Fruit fly (Drosophila melanogaster): Measurements from ENCODE around the gene CG42675.

CG42675 gene

dm6 chr3R:5861218-5861902, 48.0 kb downstream of the CG42675 start (continued):
- TF ChIP-seq ro (GFP tag; IDR thresholded peaks at IDR 0.05) (no peak), HLH54F (GFP tag; optimal IDR thresholded peaks at IDR 0.05) (peak; percentile 54), gfzf (GFP tag; optimal IDR thresholded peaks at IDR 0.05) (no peak), CG13894 (tag; optimal IDR thresholded peaks at IDR 0.05) (no peak), CG4730 (GFP tag; IDR thresholded peaks at IDR 0.05) (no peak), Sry-δ (GFP tag; optimal IDR thresholded peaks at IDR 0.05) (no peak), CoRest (tag; optimal IDR thresholded peaks at IDR 0.05) (peak; percentile 47), MESR4 (GFP tag; optimal IDR thresholded peaks at IDR 0.05) (no peak), Mrtf (GFP tag; IDR thresholded peaks at IDR 0.05) (0 out of 3 replicates have a peak, but pooled peaks have one; percentile 26), CG8290 (GFP tag; optimal IDR thresholded peaks at IDR 0.05) (no peak), CG8290 (tag; optimal IDR thresholded peaks at IDR 0.05) (peak in 1 of 2 experiments; percentile 48), Chrac-16 (GFP tag; optimal IDR thresholded peaks at IDR 0.05) (no peak), esg (GFP tag; conservative IDR thresholded peaks at IDR 0.05) (no peak), Pdp1 (GFP tag; optimal IDR thresholded peaks at IDR 0.05) (peak in 1 of 2 experiments; percentile 48), fu2 (GFP tag; optimal IDR thresholded peaks at IDR 0.05) (peak; percentile 16), NfI (GFP tag; optimal IDR thresholded peaks at IDR 0.05) (peak; percentile 51), ewg (GFP tag; optimal IDR thresholded peaks at IDR 0.05) (no peak), lab (GFP tag; optimal IDR thresholded peaks at IDR 0.05) (peak; percentile 38), Sry-β (GFP tag; optimal IDR thresholded peaks at IDR 0.05) (no peak), CG9727 (GFP tag; optimal IDR thresholded peaks at IDR 0.05) (peak; percentile 56), dimm (GFP tag; IDR thresholded peaks at IDR 0.05) (no peak), Rfx (GFP tag; IDR thresholded peaks at IDR 0.05) (peak; percentile 76), mirr (GFP tag; optimal IDR thresholded peaks at IDR 0.05) (no peak), CG13624 (GFP tag; optimal IDR thresholded peaks at IDR 0.05) (peak; percentile 39), bbx (GFP tag; IDR thresholded peaks at IDR 0.05; ENCODE audit: partially characterized antibody) (no peak), Poxn (GFP tag; IDR thresholded peaks at IDR 0.05) (0 out of 2 replicates have a peak, but pooled peaks have one; percentile 26), p53 (GFP tag; optimal IDR thresholded peaks at IDR 0.05) (no peak), B-H1 (GFP tag; IDR thresholded peaks at IDR 0.05) (no peak), CG14014 (GFP tag; IDR thresholded peaks at IDR 0.05) (peak; percentile 44), Atf6 (GFP tag; IDR thresholded peaks at IDR 0.05) (peak; percentile 23; the same call in 1 of the 2 replicates), lov (optimal IDR thresholded peaks at IDR 0.05) (no peak), lov (GFP tag; IDR thresholded peaks at IDR 0.05) (no peak), CG2712 (tag; optimal IDR thresholded peaks at IDR 0.05) (no peak), bab2 (GFP tag; optimal IDR thresholded peaks at IDR 0.05) (no peak), Elba2 (GFP tag; optimal IDR thresholded peaks at IDR 0.05) (no peak), CG1647 (GFP tag; optimal IDR thresholded peaks at IDR 0.05) (no peak), tx (GFP tag; optimal IDR thresholded peaks at IDR 0.05) (no peak), chinmo (GFP tag; IDR thresholded peaks at IDR 0.05; ENCODE audit: partially characterized antibody) (no peak), Side (GFP tag; optimal IDR thresholded peaks at IDR 0.05) (no peak), ems (GFP tag; optimal IDR thresholded peaks at IDR 0.05) (peak; percentile 3), Dbx (GFP tag; IDR thresholded peaks at IDR 0.05) (peak; percentile 28; the same call in 1 of the 3 replicates), Deaf1 (tag; optimal IDR thresholded peaks at IDR 0.05) (no peak), D19B (GFP tag; optimal IDR thresholded peaks at IDR 0.05) (peak; percentile 51), Hmr (GFP tag; optimal IDR thresholded peaks at IDR 0.05) (peak; percentile 34), shn (GFP tag; optimal IDR thresholded peaks at IDR 0.05) (peak; percentile 7), CG3847 (GFP tag; IDR thresholded peaks at IDR 0.05) (peak; percentile 4; the same call in 1 of the 2 replicates), vfl (GFP tag; optimal IDR thresholded peaks at IDR 0.05) (peak; percentile 2), CG1792 (GFP tag; optimal IDR thresholded peaks at IDR 0.05) (peak; percentile 23), CG9609 (GFP tag; optimal IDR thresholded peaks at IDR 0.05) (peak; percentile 1), sd (tag; optimal IDR thresholded peaks at IDR 0.05) (no peak), CG7556 (GFP tag; optimal IDR thresholded peaks at IDR 0.05) (peak; percentile 72)
